Worm (Caenorhabditis elegans): ENCODE data around the gene pes-23.

- no peak for TF ChIP-seq scrt-1 (GFP tag; IDR thresholded peaks at IDR 0.05)
- no peak for TF ChIP-seq ama-1 (optimal IDR thresholded peaks at IDR 0.05)
- no peak for TF ChIP-seq ceh-36 (tag; optimal IDR thresholded peaks at IDR 0.05)
- TF ChIP-seq aly-1 (tag; optimal IDR thresholded peaks at IDR 0.05), result no peak
- TF ChIP-seq hmbx-1 (tag; optimal IDR thresholded peaks at IDR 0.05), result no peak
- TF ChIP-seq ceh-13 (GFP tag; optimal IDR thresholded peaks at IDR 0.05), result no peak
- no peak for TF ChIP-seq F13C5.2 (tag; optimal IDR thresholded peaks at IDR 0.05)
- no peak for TF ChIP-seq tra-4 (tag; optimal IDR thresholded peaks at IDR 0.05)
- TF ChIP-seq flt-1 (GFP tag; IDR thresholded peaks at IDR 0.05), result no peak
Measured at ce11 chrX:6877436-6877835, 23.7 kb upstream of the pes-23 start, which contains the start of gene col-173.
